Fruit fly (Drosophila melanogaster): ENCODE data around the gene CG4328.

dm6 chr3L:12271195-12271618 is 24.7 kb downstream of the CG4328 start, which contains the start of gene Pbgs:
- TF ChIP-seq CG8478 (optimal IDR thresholded peaks at IDR 0.05) (no peak), CTCF (optimal IDR thresholded peaks at IDR 0.05) (no peak)

Measured in S2 (cell line).